Worm (Caenorhabditis elegans) whole organism, mixed stage, embryonic: ENCODE results near the gene F52C6.4.
"Not testable (repeated sequence)": the region's sequence is repeated elsewhere in the genome, so short reads cannot be mapped to it uniquely, and the experiment has no call there.

Experiments
- M03D4.4 ChIP-seq: sonication (generic microtip); optimal IDR thresholded peaks from 2 replicates; lab custom pipeline; 2017; ENCODE audit warnings: mild to moderate bottlenecking, missing genetic modification characterization, missing compliant biosample characterization
- bed-3 ChIP-seq: fragments of 200-800 bp; sonication (Bioruptor generic); optimal IDR thresholded peaks from 3 replicates; lab custom pipeline; 2018; ENCODE audit warnings: mild to moderate bottlenecking, missing genetic modification characterization, moderate library complexity, missing compliant biosample characterization
- blmp-1 ChIP-seq: fragments of 150-350 bp; optimal IDR thresholded peaks from 2 replicates; lab custom pipeline; 2014; ENCODE audit warnings: missing biosample characterization, missing genetic modification characterization
- ceh-39 ChIP-seq: fragments of 150-350 bp; optimal IDR thresholded peaks from 2 replicates; lab custom pipeline; 2014; ENCODE audit warnings: missing biosample characterization, missing genetic modification characterization
- ceh-43 ChIP-seq: fragments of 200-800 bp; sonication (Bioruptor generic); optimal IDR thresholded peaks from 2 replicates; lab custom pipeline; 2018; ENCODE audit warnings: mild to moderate bottlenecking, missing genetic modification characterization, moderate library complexity, missing compliant biosample characterization
- ces-1 ChIP-seq: fragments of 150-350 bp; optimal IDR thresholded peaks from 2 replicates; lab custom pipeline; 2014; ENCODE audit warnings: missing biosample characterization, missing genetic modification reagents, missing genetic modification characterization
- drap-1 ChIP-seq: fragments of 200-800 bp; sonication (Bioruptor generic); optimal IDR thresholded peaks from 3 replicates; lab custom pipeline; 2018; ENCODE audit warnings: mild to moderate bottlenecking, missing genetic modification characterization, missing compliant biosample characterization
- elt-1 ChIP-seq: sonication (generic microtip); optimal IDR thresholded peaks from 2 replicates; lab custom pipeline; 2017; ENCODE audit warnings: missing genetic modification characterization, mild to moderate bottlenecking, missing compliant biosample characterization, antibody characterized with exemption, moderate library complexity, borderline replicate concordance; ENCODE audit not compliant: insufficient read depth
- elt-3 ChIP-seq: fragments of 150-350 bp; optimal IDR thresholded peaks from 2 replicates; lab custom pipeline; 2014; ENCODE audit warnings: missing biosample characterization, missing genetic modification characterization
- flh-1 ChIP-seq: fragments of 200-800 bp; sonication (Bioruptor generic); optimal IDR thresholded peaks from 2 replicates; lab custom pipeline; 2018; ENCODE audit warnings: mild to moderate bottlenecking, missing genetic modification characterization, moderate library complexity, missing compliant biosample characterization
- ham-2 ChIP-seq: fragments of 200-800 bp; sonication (Bioruptor generic); optimal IDR thresholded peaks from 2 replicates; lab custom pipeline; 2018; ENCODE audit warnings: mild to moderate bottlenecking, missing genetic modification characterization, missing compliant biosample characterization
- hlh-1 ChIP-seq: fragments of 150-350 bp; optimal IDR thresholded peaks from 2 replicates; lab custom pipeline; 2014; ENCODE audit warnings: missing biosample characterization, missing genetic modification reagents, missing genetic modification characterization
- lin-13 ChIP-seq: fragments of 150-350 bp; optimal IDR thresholded peaks from 2 replicates; lab custom pipeline; 2014; ENCODE audit warnings: missing biosample characterization, missing genetic modification characterization
- lin-32 ChIP-seq: fragments of 200-800 bp; sonication (Bioruptor generic); optimal IDR thresholded peaks from 2 replicates; lab custom pipeline; 2018; ENCODE audit warnings: mild to moderate bottlenecking, missing genetic modification characterization, missing compliant biosample characterization
- lsy-2 ChIP-seq: fragments of 150-350 bp; optimal IDR thresholded peaks from 2 replicates; lab custom pipeline; 2014; ENCODE audit warnings: missing biosample characterization, missing genetic modification characterization
- mab-5 ChIP-seq: fragments of 150-350 bp; optimal IDR thresholded peaks from 2 replicates; lab custom pipeline; 2014; ENCODE audit warnings: missing biosample characterization, missing genetic modification characterization
- mep-1 ChIP-seq: fragments of 150-350 bp; optimal IDR thresholded peaks from 2 replicates; lab custom pipeline; 2017; ENCODE audit warnings: missing biosample characterization, missing genetic modification reagents, missing genetic modification characterization, inconsistent platforms
- mls-2 ChIP-seq: sonication (generic microtip); optimal IDR thresholded peaks from 2 replicates; lab custom pipeline; 2016; ENCODE audit warnings: mild to moderate bottlenecking, missing genetic modification characterization, moderate library complexity, missing compliant biosample characterization
- nhr-12 ChIP-seq: fragments of 150-350 bp; optimal IDR thresholded peaks from 2 replicates; lab custom pipeline; 2014; ENCODE audit warnings: missing biosample characterization, missing genetic modification characterization
- nhr-2 ChIP-seq: fragments of 150-350 bp; optimal IDR thresholded peaks from 2 replicates; lab custom pipeline; 2014; ENCODE audit warnings: missing biosample characterization, missing genetic modification characterization
- nhr-237 ChIP-seq: fragments of 150-350 bp; optimal IDR thresholded peaks from 2 replicates; lab custom pipeline; 2014; ENCODE audit warnings: missing biosample characterization, missing genetic modification characterization
- nhr-28 ChIP-seq: fragments of 150-350 bp; optimal IDR thresholded peaks from 2 replicates; lab custom pipeline; 2014; ENCODE audit warnings: missing biosample characterization, missing genetic modification characterization
- nhr-76 ChIP-seq: sonication (generic microtip); optimal IDR thresholded peaks from 2 replicates; lab custom pipeline; 2017; ENCODE audit warnings: missing biosample characterization, missing genetic modification characterization
- sem-2 ChIP-seq: fragments of 200-800 bp; sonication (Bioruptor generic); optimal IDR thresholded peaks from 2 replicates; lab custom pipeline; 2018; ENCODE audit warnings: mild to moderate bottlenecking, missing genetic modification characterization, missing compliant biosample characterization
- snpc-4 ChIP-seq: fragments of 150-350 bp; optimal IDR thresholded peaks from 2 replicates; lab custom pipeline; 2014; ENCODE audit warnings: missing biosample characterization, missing genetic modification characterization
- sptf-1 ChIP-seq: sonication (generic microtip); optimal IDR thresholded peaks from 2 replicates; lab custom pipeline; 2017; ENCODE audit warnings: mild to moderate bottlenecking, missing genetic modification characterization, moderate library complexity, missing compliant biosample characterization
- tbx-8 ChIP-seq: fragments of 200-800 bp; sonication (Bioruptor generic); optimal IDR thresholded peaks from 2 replicates; lab custom pipeline; 2018; ENCODE audit warnings: mild to moderate bottlenecking, missing genetic modification characterization, moderate library complexity, missing compliant biosample characterization
- unc-120 ChIP-seq: sonication (generic microtip); optimal IDR thresholded peaks from 2 replicates; lab custom pipeline; 2017; ENCODE audit warnings: missing genetic modification characterization, missing compliant biosample characterization; ENCODE audit not compliant: poor library complexity, severe bottlenecking
- unc-39 ChIP-seq: fragments of 150-350 bp; optimal IDR thresholded peaks from 2 replicates; lab custom pipeline; 2014; ENCODE audit warnings: missing biosample characterization, missing genetic modification characterization
- unc-62 ChIP-seq: fragments of 150-350 bp; optimal IDR thresholded peaks from 2 replicates; lab custom pipeline; 2014; ENCODE audit warnings: missing biosample characterization, missing genetic modification reagents, missing genetic modification characterization
- zip-8 ChIP-seq: fragments of 150-350 bp; optimal IDR thresholded peaks from 2 replicates; lab custom pipeline; 2014; ENCODE audit warnings: missing biosample characterization, missing genetic modification characterization
- ztf-11 ChIP-seq: fragments of 150-350 bp; optimal IDR thresholded peaks from 2 replicates; lab custom pipeline; 2014; ENCODE audit warnings: missing biosample characterization, missing genetic modification characterization

F52C6.4 gene

DNA sequence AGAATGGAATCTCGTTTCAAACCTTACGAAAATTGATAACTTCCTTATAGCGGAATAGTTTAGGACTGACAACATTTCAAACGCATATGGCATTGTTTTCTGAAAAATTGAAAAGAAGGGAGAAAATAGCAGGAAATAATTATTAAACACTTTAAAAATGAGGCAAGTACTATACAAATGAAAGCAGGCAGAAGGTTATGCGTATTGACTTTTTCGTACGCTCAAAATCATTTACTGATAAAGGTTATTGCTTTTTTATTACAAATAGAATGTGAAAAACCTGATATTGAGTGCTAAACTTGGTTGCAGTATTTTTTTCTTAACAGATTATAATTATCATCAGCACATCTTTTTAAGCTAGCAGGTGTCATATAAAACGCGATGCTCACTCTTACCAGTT lies 16.7 kb downstream of the F52C6.4 start, which contains the start of gene ZK250.13:
ZK250.13 (minus strand) TSS at position 101 of the 400 bp plus-strand sequence.
- no peak for TF ChIP-seq ztf-11
- no peak for TF ChIP-seq ceh-43
- no peak for TF ChIP-seq unc-120 (tag; lab: Kevin White, UChicago)

DNA sequence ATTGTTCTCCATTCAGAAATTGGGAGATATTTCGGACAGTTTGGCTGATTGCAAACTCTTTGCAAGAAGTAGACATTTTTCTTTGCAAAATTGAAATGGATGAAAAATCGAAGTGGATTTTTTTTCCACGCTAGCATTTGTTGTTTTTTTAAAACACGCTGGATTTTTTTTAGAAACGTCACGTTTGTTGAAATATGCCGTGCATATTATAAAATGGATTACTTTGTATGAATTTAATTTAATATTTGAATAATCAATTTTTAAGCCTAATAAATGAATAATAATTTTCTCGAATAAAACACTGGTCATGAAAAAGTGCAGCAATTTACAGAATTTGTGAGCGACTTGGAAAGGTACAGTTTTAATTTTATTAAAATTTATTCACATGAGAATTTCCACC lies 22.2 kb downstream of the F52C6.4 start, which contains the start of gene ZK250.14:
ZK250.14 (minus strand) TSS at position 101 of the 400 bp plus-strand sequence.
- no peak for TF ChIP-seq hlh-1 (tag; lab: Kevin White, UChicago)
- TF ChIP-seq tbx-8, result no peak
- TF ChIP-seq snpc-4 (tag; lab: Kevin White, UChicago), result no peak
- no peak for TF ChIP-seq lin-13 (tag; lab: Kevin White, UChicago)
- TF ChIP-seq elt-1 (tag; lab: Kevin White, UChicago), result no peak
- no peak for TF ChIP-seq drap-1 (GFP tag; lab: Kevin White, UChicago)
- TF ChIP-seq flh-1 (GFP tag; lab: Kevin White, UChicago), result no peak
- TF ChIP-seq mls-2 (tag; lab: Kevin White, UChicago), result no peak
- TF ChIP-seq lin-32, result no peak
- TF ChIP-seq sem-2 (GFP tag; lab: Kevin White, UChicago), result no peak
- no peak for TF ChIP-seq nhr-28 (tag; lab: Kevin White, UChicago)
- TF ChIP-seq nhr-12, result no peak
- TF ChIP-seq elt-3, result no peak
- TF ChIP-seq ces-1, result no peak
- no peak for TF ChIP-seq nhr-76
- TF ChIP-seq zip-8 (tag; lab: Kevin White, UChicago), result no peak
- TF ChIP-seq ham-2 (GFP tag; lab: Kevin White, UChicago), result no peak
- TF ChIP-seq blmp-1 (tag; lab: Kevin White, UChicago), result no peak
- TF ChIP-seq ztf-11, result no peak

DNA sequence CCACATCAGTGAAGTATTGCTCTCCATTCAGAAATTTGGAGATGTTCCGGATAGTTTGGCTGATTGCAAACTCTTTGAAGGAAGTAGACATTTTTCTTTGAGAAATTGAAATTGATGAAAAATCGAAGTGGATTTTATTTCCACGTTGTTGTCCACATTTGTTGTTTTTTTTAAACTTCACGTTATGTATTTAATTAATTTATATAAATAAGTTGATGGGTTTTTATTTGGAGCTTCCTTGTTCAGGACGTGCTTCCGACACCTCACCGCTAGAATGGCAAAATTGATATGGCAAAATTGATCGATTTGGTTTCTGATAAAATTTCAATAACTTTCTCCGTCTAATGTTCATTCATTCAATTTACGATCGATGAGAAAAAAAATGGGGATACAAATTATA lies 23.5 kb downstream of the F52C6.4 start, which contains the start of gene math-48:
math-48 (minus strand) TSS at position 101 of the 400 bp plus-strand sequence.
- TF ChIP-seq unc-120 (tag; lab: Kevin White, UChicago) (no peak), elt-3 (no peak), flh-1 (GFP tag; lab: Kevin White, UChicago) (no peak), zip-8 (tag; lab: Kevin White, UChicago) (no peak), nhr-12 (no peak), drap-1 (GFP tag; lab: Kevin White, UChicago) (no peak), bed-3 (GFP tag; lab: Kevin White, UChicago) (no peak), unc-39 (tag; lab: Kevin White, UChicago) (no peak), sptf-1 (tag; lab: Kevin White, UChicago) (no peak), mep-1 (tag; lab: Kevin White, UChicago) (no peak), sem-2 (GFP tag; lab: Kevin White, UChicago) (no peak), mab-5 (tag; lab: Kevin White, UChicago) (no peak), nhr-2 (tag; lab: Kevin White, UChicago) (no peak)
- TF ChIP-seq, all 35 proteins: peak for 0

DNA sequence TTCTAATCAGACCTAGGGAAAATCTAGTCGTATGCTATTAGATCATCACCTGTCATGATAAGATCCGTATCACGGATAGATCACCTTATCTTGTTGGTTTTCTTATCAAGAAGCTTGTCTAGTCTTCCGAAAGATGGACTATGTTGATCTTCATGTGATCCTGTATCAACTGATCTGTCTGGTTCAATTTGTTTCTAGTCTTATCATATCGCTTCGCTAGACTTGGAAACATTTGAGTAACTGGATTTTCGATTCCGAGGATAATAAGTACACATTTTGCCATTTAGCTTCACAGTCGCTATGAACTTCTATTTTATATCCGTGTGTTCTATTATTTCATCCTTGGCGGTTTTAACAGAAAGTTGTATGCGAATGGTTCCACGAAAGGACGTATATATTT lies 25.5 kb downstream of the F52C6.4 start, which contains the start of gene ZK250.2:
ZK250.2 (plus strand) TSS at position 301 of the 400 bp plus-strand sequence.
- TF ChIP-seq M03D4.4; lsy-2; ceh-39 (tag; lab: Kevin White, UChicago): not testable (repeated sequence)

DNA sequence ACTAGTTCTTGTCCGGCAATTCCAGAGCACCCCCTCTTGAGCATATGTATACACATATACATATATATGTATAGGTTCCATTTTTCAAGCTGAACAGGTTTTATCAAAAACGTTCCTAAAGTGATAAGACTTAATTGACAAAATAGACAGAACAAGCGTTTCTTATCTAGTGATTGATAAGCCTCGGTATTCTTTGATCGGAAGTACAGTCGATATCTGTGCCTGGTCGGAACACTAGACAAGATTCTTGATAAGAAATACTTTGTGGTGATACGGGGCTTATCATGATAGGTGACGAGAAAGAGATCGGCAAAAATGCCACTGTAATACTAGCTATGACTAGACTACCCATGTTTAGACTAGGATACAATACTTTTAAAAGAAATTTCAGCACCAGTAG lies 26.2 kb downstream of the F52C6.4 start:
- no peak for TF ChIP-seq sptf-1 (tag; lab: Kevin White, UChicago)
- TF ChIP-seq elt-3, result peak; percentile 70
- TF ChIP-seq bed-3 (GFP tag; lab: Kevin White, UChicago), result no peak

DNA sequence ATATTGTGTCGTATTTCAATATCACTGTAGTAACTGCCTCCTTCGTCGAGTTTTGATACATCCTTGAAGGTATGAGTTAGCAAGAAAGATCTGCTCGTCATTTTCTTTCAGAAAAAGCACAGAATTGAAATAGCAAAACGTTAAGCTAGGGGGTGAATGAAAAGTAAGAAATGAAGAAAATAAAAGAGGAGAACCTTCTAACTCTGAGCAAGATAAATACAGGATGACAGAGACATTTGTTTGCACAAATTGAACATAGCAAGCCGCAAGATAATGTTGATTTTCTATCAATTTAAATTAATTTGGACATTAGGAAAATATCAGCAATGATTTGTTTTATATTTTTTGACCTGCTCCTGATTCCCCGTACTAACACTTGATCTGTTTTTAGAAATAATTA lies 32.6 kb downstream of the F52C6.4 start, which contains the start of gene math-49:
math-49 (minus strand) TSS at position 101 of the 400 bp plus-strand sequence.
- not testable (repeated sequence) for TF ChIP-seq lin-13 (tag; lab: Kevin White, UChicago); unc-62; nhr-237 (tag; lab: Kevin White, UChicago)
